Fruit fly (Drosophila melanogaster) S2 (cell line): Measurements from ENCODE around the gene CG11247.

Source experiments
- CG8478 ChIP-seq: fragments of >200 bp; optimal IDR thresholded peaks from 2 replicates; lab custom pipeline; 2018
- CTCF ChIP-seq, 2 experiments: fragments of >200 bp; optimal IDR thresholded peaks; 2 replicates each; lab custom pipeline; 2018

CG11247 gene

dm6 chr3L:21679687-21680086 lies 48.9 kb downstream of the CG11247 start, which contains the start of the genes Als2 and CG11248:
Gene Als2, minus strand, starts transcription at chr3L:21679755.
Gene CG11248, plus strand, starts transcription at chr3L:21680050.
- TF ChIP-seq CTCF (optimal IDR thresholded peaks at IDR 0.05; lab: Kevin White, UChicago) (no peak), CG8478 (lab: Kevin White, UChicago) (no peak)
